Worm (Caenorhabditis elegans): ENCODE measurements around the gene K02E10.4.

DNA sequence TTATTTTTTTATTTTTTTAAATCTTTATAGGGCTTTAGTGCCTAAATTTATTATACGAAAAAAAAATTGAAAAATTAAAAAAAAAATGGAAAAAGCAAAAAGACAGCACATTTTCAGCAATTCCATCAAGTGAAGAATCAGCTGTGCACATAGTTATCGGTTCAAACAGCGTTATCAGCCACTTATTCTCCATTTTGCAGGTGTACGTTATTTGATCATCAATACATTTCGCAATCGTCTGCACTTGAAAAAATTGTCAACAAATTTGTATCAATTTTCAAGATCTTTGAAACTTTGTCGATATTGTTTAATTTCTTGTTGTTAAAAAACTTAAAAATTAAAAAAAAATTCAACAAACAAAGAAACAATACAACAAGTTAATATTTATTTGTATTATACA is 43.3 kb upstream of the K02E10.4 start:
- TF ChIP-seq hmg-1.1 (GFP tag; IDR thresholded peaks at IDR 0.05) (no peak), ceh-44 (GFP tag; IDR thresholded peaks at IDR 0.05) (no peak), ces-1 (GFP tag; optimal IDR thresholded peaks at IDR 0.05) (no peak), unc-130 (GFP tag; optimal IDR thresholded peaks at IDR 0.05) (no peak), nhr-11 (tag; optimal IDR thresholded peaks at IDR 0.05) (no peak), egl-27 (tag; optimal IDR thresholded peaks at IDR 0.05) (no peak), duxl-1 (tag; optimal IDR thresholded peaks at IDR 0.05; ENCODE audit: poor library complexity) (no peak)

Data from whole organism, L4 larva.